Fruit fly (Drosophila melanogaster): ENCODE results near the gene NHP2.

Gene NHP2

dm6 chr3L:14775711-14776660, 26.0 kb downstream of the NHP2 start, which contains the start of gene mop (continued):
- TF ChIP-seq Dbx (GFP tag; IDR thresholded peaks at IDR 0.05) (peak; percentile 70; the same call in 2 of the 3 replicates), CG2202 (tag; optimal IDR thresholded peaks at IDR 0.05) (no peak), CG42726 (GFP tag; IDR thresholded peaks at IDR 0.05; ENCODE audit: partially characterized antibody) (no peak), CG15269 (tag; optimal IDR thresholded peaks at IDR 0.05) (no peak), H15 (GFP tag; IDR thresholded peaks at IDR 0.05) (0 out of 3 replicates have a peak, but pooled peaks have one; percentile 20), CG3995 (GFP tag; optimal IDR thresholded peaks at IDR 0.05) (peak; percentile 13), CG14710 (tag; optimal IDR thresholded peaks at IDR 0.05) (peak; percentile 34), cwo (GFP tag; optimal IDR thresholded peaks at IDR 0.05) (no peak), mirr (GFP tag; optimal IDR thresholded peaks at IDR 0.05) (no peak), CG17829 (tag; optimal IDR thresholded peaks at IDR 0.05) (peak; percentile 41), E2f1 (GFP tag; IDR thresholded peaks at IDR 0.05) (peak; percentile 41), ems (GFP tag; optimal IDR thresholded peaks at IDR 0.05) (peak; percentile 23), Rx (GFP tag; IDR thresholded peaks at IDR 0.05) (0 out of 2 replicates have a peak, but pooled peaks have one; percentile 33), CG2129 (GFP tag; IDR thresholded peaks at IDR 0.05; ENCODE audit: partially characterized antibody) (0 out of 2 replicates have a peak, but pooled peaks have one; percentile 28), CG6854 (GFP tag; optimal IDR thresholded peaks at IDR 0.05) (no peak), Pdp1 (GFP tag; optimal IDR thresholded peaks at IDR 0.05) (peak in 1 of 2 experiments; percentile 15), lmd (GFP tag; IDR thresholded peaks at IDR 0.05) (peak; percentile 41), CG14965 (GFP tag; optimal IDR thresholded peaks at IDR 0.05; ENCODE audit: borderline replicate concordance) (no peak), ttk (GFP tag; IDR thresholded peaks at IDR 0.05) (peak; percentile 51), Sox100B (GFP tag; optimal IDR thresholded peaks at IDR 0.05) (no peak), jigr1 (GFP tag; IDR thresholded peaks at IDR 0.05) (peak; percentile 56; the same call in 1 of the 3 replicates), hb (GFP tag; IDR thresholded peaks at IDR 0.05; ENCODE audit: partially characterized antibody) (no peak), CG9817 (tag; optimal IDR thresholded peaks at IDR 0.05) (peak; percentile 2), Nf-YA (GFP tag; IDR thresholded peaks at IDR 0.05) (0 out of 2 replicates have a peak, but pooled peaks have one; percentile 9), phol (tag; optimal IDR thresholded peaks at IDR 0.05) (peak; percentile 71), CG13424 (tag; optimal IDR thresholded peaks at IDR 0.05) (peak; percentile 53), Lpt (GFP tag; optimal IDR thresholded peaks at IDR 0.05) (no peak), Bgb (GFP tag; IDR thresholded peaks at IDR 0.05; ENCODE audit: partially characterized antibody) (peak; percentile 14; the same call in 1 of the 2 replicates), B-H2 (GFP tag; optimal IDR thresholded peaks at IDR 0.05) (no peak), Dad (GFP tag; optimal IDR thresholded peaks at IDR 0.05) (no peak), CG13296 (GFP tag; optimal IDR thresholded peaks at IDR 0.05) (no peak), wdn (GFP tag; IDR thresholded peaks at IDR 0.05) (peak; percentile 53; the same call in 1 of the 2 replicates), org-1 (GFP tag; optimal IDR thresholded peaks at IDR 0.05) (no peak), E2f2 (GFP tag; IDR thresholded peaks at IDR 0.05) (peak; percentile 20; the same call in 1 of the 2 replicates), CG5180 (GFP tag; optimal IDR thresholded peaks at IDR 0.05) (no peak), CG14860 (GFP tag; IDR thresholded peaks at IDR 0.05; ENCODE audit: partially characterized antibody) (peak; percentile 21; the same call in 1 of the 3 replicates), rib (GFP tag; IDR thresholded peaks at IDR 0.05) (0 out of 2 replicates have a peak, but pooled peaks have one; percentile 39), CG10543 (GFP tag; optimal IDR thresholded peaks at IDR 0.05) (no peak), CG7928 (GFP tag; optimal IDR thresholded peaks at IDR 0.05) (no peak), klu (GFP tag; IDR thresholded peaks at IDR 0.05) (no peak), Doc2 (GFP tag; IDR thresholded peaks at IDR 0.05) (no peak), gro (GFP tag; optimal IDR thresholded peaks at IDR 0.05) (no peak), CG10462 (GFP tag; optimal IDR thresholded peaks at IDR 0.05) (no peak), CG14014 (GFP tag; IDR thresholded peaks at IDR 0.05) (peak; percentile 55), peb (GFP tag; IDR thresholded peaks at IDR 0.05) (no peak), CG13624 (GFP tag; optimal IDR thresholded peaks at IDR 0.05) (no peak), Ets97D (GFP tag; optimal IDR thresholded peaks at IDR 0.05) (peak; percentile 44)

All from whole organism, embryonic.